Worm (Caenorhabditis elegans): ENCODE data around the gene tdpo-1.
"Not testable (repeated sequence)": the region's sequence is repeated elsewhere in the genome, so short reads cannot be mapped to it uniquely, and the experiment has no call there.

DNA sequence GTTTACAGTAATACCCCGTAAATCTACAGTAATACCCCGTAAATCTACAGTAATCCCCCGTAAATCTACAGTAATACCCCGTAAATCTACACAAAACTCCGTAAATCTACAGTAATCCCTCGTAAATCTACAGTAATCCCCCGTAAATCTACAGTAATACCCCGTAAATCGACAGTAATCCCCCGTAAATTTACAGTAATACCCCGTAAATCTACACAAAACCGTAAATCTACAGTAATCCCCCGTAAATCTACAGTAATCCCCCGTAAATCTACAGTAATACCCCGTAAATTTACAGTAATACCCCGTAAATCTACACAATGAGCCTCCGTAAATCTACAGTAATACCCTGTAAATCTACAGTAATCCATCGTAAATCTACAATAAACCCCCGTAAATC is 9.8 kb upstream of the tdpo-1 start:
- TF ChIP-seq tbx-11 (GFP tag; IDR thresholded peaks at IDR 0.05); tbx-37 (GFP tag; conservative IDR thresholded peaks at IDR 0.05); hnd-1 (tag; optimal IDR thresholded peaks at IDR 0.05); ama-1 (optimal IDR thresholded peaks at IDR 0.05); sea-1 (GFP tag; conservative IDR thresholded peaks at IDR 0.05); pes-1 (GFP tag; IDR thresholded peaks at IDR 0.05): not testable (repeated sequence)
